Fruit fly (Drosophila melanogaster) whole organism, prepupa: ENCODE results near the gene CG1999.

Experiments used
- Blimp-1 ChIP-seq: fragments of 200-800 bp; sonication (Bioruptor generic); optimal IDR thresholded peaks from 3 replicates; lab custom pipeline; 2017; ENCODE audit warnings: missing biosample characterization, missing genetic modification characterization, mild to moderate bottlenecking, moderate library complexity, missing genetic modification reagents
- CG10669 ChIP-seq: fragments of 200-800 bp; sonication (Bioruptor generic); optimal IDR thresholded peaks from 3 replicates; lab custom pipeline; 2018; ENCODE audit warnings: missing biosample characterization, mild to moderate bottlenecking, missing genetic modification characterization, moderate library complexity
- CG11294 ChIP-seq: fragments of 200-800 bp; sonication (Bioruptor generic); IDR thresholded peaks from 2 replicates; pipeline ENCODE4 v1.3.6; 2022; ENCODE audit warnings: missing biosample characterization, missing genetic modification characterization
- CG11902 ChIP-seq: fragments of 200-800 bp; sonication (Bioruptor generic); optimal IDR thresholded peaks from 3 replicates; lab custom pipeline; 2016; ENCODE audit warnings: missing biosample characterization, missing genetic modification characterization
- CG1621 ChIP-seq: fragments of 200-800 bp; sonication (Bioruptor generic); optimal IDR thresholded peaks from 3 replicates; lab custom pipeline; 2018; ENCODE audit warnings: missing biosample characterization, mild to moderate bottlenecking, missing genetic modification characterization
- CG3032 ChIP-seq: fragments of 200-800 bp; optimal IDR thresholded peaks from 2 replicates; lab custom pipeline; 2019; ENCODE audit warnings: missing biosample characterization, mild to moderate bottlenecking, missing genetic modification characterization, moderate library complexity
- CG3919 ChIP-seq: fragments of 200-800 bp; sonication (Bioruptor generic); optimal IDR thresholded peaks from 3 replicates; lab custom pipeline; 2016; ENCODE audit warnings: missing biosample characterization, missing genetic modification characterization
- CG6163 ChIP-seq: fragments of 200-800 bp; sonication (Bioruptor generic); IDR thresholded peaks from 3 replicates; pipeline ENCODE4 v1.3.6; 2022; ENCODE audit warnings: missing biosample characterization, missing genetic modification characterization
- CG6276 ChIP-seq: fragments of 200-800 bp; sonication (Bioruptor generic); optimal IDR thresholded peaks from 2 replicates; lab custom pipeline; 2017; ENCODE audit warnings: missing biosample characterization, mild to moderate bottlenecking, missing genetic modification characterization
- CG6792 ChIP-seq: fragments of 200-800 bp; sonication (Bioruptor generic); optimal IDR thresholded peaks from 3 replicates; lab custom pipeline; 2016; ENCODE audit warnings: missing biosample characterization, missing genetic modification characterization
- CG6808 ChIP-seq: fragments of 200-800 bp; sonication (Bioruptor generic); optimal IDR thresholded peaks from 3 replicates; lab custom pipeline; 2017; ENCODE audit warnings: missing biosample characterization, missing genetic modification characterization, mild to moderate bottlenecking, moderate library complexity, missing genetic modification reagents
- CG7368 ChIP-seq: fragments of 200-800 bp; sonication (Bioruptor generic); optimal IDR thresholded peaks from 3 replicates; lab custom pipeline; 2016; ENCODE audit warnings: missing biosample characterization, missing genetic modification characterization
- Eip78C ChIP-seq: fragments of 200-800 bp; sonication (Bioruptor generic); peaks from one replicate; lab custom pipeline; 2016; ENCODE audit warnings: missing biosample characterization, missing genetic modification characterization
- Ets21C ChIP-seq: fragments of 200-800 bp; sonication (Bioruptor generic); optimal IDR thresholded peaks from 3 replicates; lab custom pipeline; 2016; ENCODE audit warnings: missing biosample characterization, missing genetic modification characterization
- Ets96B ChIP-seq: fragments of 200-800 bp; optimal IDR thresholded peaks from 2 replicates; lab custom pipeline; 2019; ENCODE audit warnings: missing biosample characterization, mild to moderate bottlenecking, missing genetic modification characterization, moderate library complexity
- Gug ChIP-seq: fragments of 200-800 bp; sonication (Bioruptor generic); IDR thresholded peaks from 2 replicates; pipeline ENCODE4 v1.3.6; 2022; ENCODE audit warnings: missing biosample characterization, missing genetic modification characterization
- Hr4 ChIP-seq: fragments of 200-800 bp; sonication (Bioruptor generic); optimal IDR thresholded peaks from 3 replicates; lab custom pipeline; 2016; ENCODE audit warnings: missing biosample characterization, missing genetic modification characterization
- Lpt ChIP-seq: fragments of 200-800 bp; sonication (Bioruptor generic); optimal IDR thresholded peaks from 3 replicates; lab custom pipeline; 2016; ENCODE audit warnings: missing biosample characterization, missing genetic modification characterization
- Smox ChIP-seq: fragments of 200-800 bp; sonication (Bioruptor generic); optimal IDR thresholded peaks from 3 replicates; lab custom pipeline; 2016; ENCODE audit warnings: missing biosample characterization, missing genetic modification characterization
- Sox14 ChIP-seq: fragments of 200-800 bp; sonication (Bioruptor generic); optimal IDR thresholded peaks from 3 replicates; lab custom pipeline; 2016; ENCODE audit warnings: missing biosample characterization, missing genetic modification characterization
- Sox15 ChIP-seq: fragments of 200-800 bp; sonication (Bioruptor generic); optimal IDR thresholded peaks from 3 replicates; lab custom pipeline; 2016; ENCODE audit warnings: missing biosample characterization, missing genetic modification characterization
- achi ChIP-seq: fragments of 200-800 bp; sonication (Bioruptor generic); optimal IDR thresholded peaks from 3 replicates; lab custom pipeline; 2016; ENCODE audit warnings: missing biosample characterization, missing genetic modification characterization
- acj6 ChIP-seq: fragments of 200-800 bp; sonication (Bioruptor generic); optimal IDR thresholded peaks from 3 replicates; lab custom pipeline; 2016; ENCODE audit warnings: missing biosample characterization, missing genetic modification characterization
- cyc ChIP-seq: fragments of 200-800 bp; sonication (Bioruptor generic); optimal IDR thresholded peaks from 3 replicates; lab custom pipeline; 2016; ENCODE audit warnings: missing biosample characterization, missing genetic modification characterization
- dac ChIP-seq: fragments of 200-800 bp; sonication (Bioruptor generic); optimal IDR thresholded peaks from 2 replicates; lab custom pipeline; 2017; ENCODE audit warnings: missing biosample characterization, mild to moderate bottlenecking, missing genetic modification characterization
- dsx ChIP-seq: fragments of 200-800 bp; optimal IDR thresholded peaks from 3 replicates; lab custom pipeline; 2019; ENCODE audit warnings: missing biosample characterization, mild to moderate bottlenecking, missing genetic modification characterization, moderate library complexity; ENCODE audit not compliant: poor library complexity, severe bottlenecking
- esn ChIP-seq: fragments of 200-800 bp; sonication (Bioruptor generic); optimal IDR thresholded peaks from 2 replicates; lab custom pipeline; 2016; ENCODE audit warnings: missing biosample characterization, mild to moderate bottlenecking, missing genetic modification characterization, moderate library complexity
- fd59A ChIP-seq: fragments of 200-800 bp; sonication (Bioruptor generic); optimal IDR thresholded peaks from 2 replicates; lab custom pipeline; 2017; ENCODE audit warnings: missing biosample characterization, mild to moderate bottlenecking, missing genetic modification characterization, missing genetic modification reagents
- fkh ChIP-seq: fragments of 200-800 bp; sonication (Bioruptor generic); optimal IDR thresholded peaks from 3 replicates; lab custom pipeline; 2017; ENCODE audit warnings: missing biosample characterization, mild to moderate bottlenecking, missing genetic modification characterization, moderate library complexity
- lz ChIP-seq: fragments of 200-800 bp; sonication (Bioruptor generic); optimal IDR thresholded peaks from 3 replicates; lab custom pipeline; 2016; ENCODE audit warnings: missing biosample characterization, missing genetic modification characterization
- net ChIP-seq: fragments of 200-800 bp; sonication (Bioruptor generic); optimal IDR thresholded peaks from 3 replicates; lab custom pipeline; 2016; ENCODE audit warnings: missing biosample characterization, missing genetic modification characterization
- salr ChIP-seq, 2 experiments: fragments of 200-800 bp; sonication (Bioruptor generic); optimal IDR thresholded peaks; 3 replicates each; lab custom pipeline; 2016 to 2018; ENCODE audit warnings: missing biosample characterization in 2 of 2, missing genetic modification characterization in 2 of 2, mild to moderate bottlenecking in 1 of 2
- spab ChIP-seq: fragments of 200-800 bp; sonication (Bioruptor generic); optimal IDR thresholded peaks from 2 replicates; lab custom pipeline; 2017; ENCODE audit warnings: missing biosample characterization, mild to moderate bottlenecking, missing genetic modification characterization, missing genetic modification reagents
- ss ChIP-seq, 2 experiments: fragments of 200-800 bp; sonication (Bioruptor generic); optimal IDR thresholded peaks; 2 replicates in 1 of 2; 3 replicates in 1 of 2; lab custom pipeline; 2017 to 2018; ENCODE audit warnings: mild to moderate bottlenecking in 2 of 2, missing biosample characterization in 2 of 2, missing genetic modification characterization in 2 of 2, moderate library complexity in 1 of 2
- vri ChIP-seq: fragments of 200-800 bp; sonication (Bioruptor generic); optimal IDR thresholded peaks from 3 replicates; lab custom pipeline; 2016; ENCODE audit warnings: missing biosample characterization, mild to moderate bottlenecking, missing genetic modification characterization

The CG1999 gene

dm6 chrX:7324816-7325246 lies 33.8 kb upstream of the CG1999 start (continued):
- TF ChIP-seq salr (GFP tag; optimal IDR thresholded peaks at IDR 0.05; lab: Kevin White, UChicago): peak; percentile 93 to 95
- TF ChIP-seq Eip78C (GFP tag; lab: Kevin White, UChicago): peak; percentile 99
- peak; percentile 86 for TF ChIP-seq dac (GFP tag; lab: Kevin White, UChicago)
- TF ChIP-seq ss (GFP tag; optimal IDR thresholded peaks at IDR 0.05; lab: Kevin White, UChicago): peak; percentile 98 to 99
- TF ChIP-seq vri (GFP tag; lab: Kevin White, UChicago): peak; percentile 94
- TF ChIP-seq Hr4 (GFP tag; lab: Kevin White, UChicago): peak; percentile 96
- TF ChIP-seq CG6163 (GFP tag; lab: Robert Waterston, UW): peak; percentile 98
- peak; percentile 78 for TF ChIP-seq fkh (GFP tag; lab: Kevin White, UChicago)
- peak; percentile 97 for TF ChIP-seq Gug (GFP tag; lab: Robert Waterston, UW)
- peak; percentile 98 for TF ChIP-seq net (GFP tag; lab: Kevin White, UChicago)
- TF ChIP-seq lz (GFP tag; lab: Kevin White, UChicago): peak; percentile 96
- peak; percentile 97 for TF ChIP-seq acj6 (GFP tag; lab: Kevin White, UChicago)
- TF ChIP-seq fd59A (GFP tag; lab: Kevin White, UChicago): peak; percentile 96
- TF ChIP-seq CG6808 (GFP tag; lab: Kevin White, UChicago): peak; percentile 98
- peak; percentile 93 for TF ChIP-seq Sox15 (GFP tag; lab: Kevin White, UChicago)
- TF ChIP-seq CG11902 (GFP tag; lab: Kevin White, UChicago): peak; percentile 88
- peak; percentile 95 for TF ChIP-seq Sox14 (GFP tag; lab: Kevin White, UChicago)
- peak; percentile 97 for TF ChIP-seq spab (GFP tag; lab: Kevin White, UChicago)
- TF ChIP-seq Lpt (GFP tag; lab: Kevin White, UChicago): peak; percentile 98
- TF ChIP-seq CG10669 (GFP tag; lab: Kevin White, UChicago): peak; percentile 97
- peak; percentile 91 for TF ChIP-seq Blimp-1 (GFP tag; lab: Kevin White, UChicago)
- TF ChIP-seq Ets21C (GFP tag; lab: Kevin White, UChicago): peak; percentile 88
- peak; percentile 97 for TF ChIP-seq Smox (GFP tag; lab: Kevin White, UChicago)
- peak; percentile 94 for TF ChIP-seq cyc (GFP tag; lab: Kevin White, UChicago)
- peak; percentile 98 for TF ChIP-seq Ets96B (tag; lab: Kevin White, UChicago)
- peak; percentile 98 for TF ChIP-seq CG6276 (GFP tag; lab: Kevin White, UChicago)

- TF ChIP-seq dac (GFP tag; lab: Kevin White, UChicago) (no peak), CG1621 (tag; lab: Kevin White, UChicago) (no peak), CG3032 (tag; lab: Kevin White, UChicago) (no peak), CG11294 (GFP tag; lab: Robert Waterston, UW) (no peak), CG6792 (GFP tag; lab: Kevin White, UChicago) (no peak), CG7368 (GFP tag; lab: Kevin White, UChicago) (no peak), CG11902 (GFP tag; lab: Kevin White, UChicago) (no peak), achi (GFP tag; lab: Kevin White, UChicago) (no peak), esn (no peak), dsx (GFP tag; lab: Kevin White, UChicago) (no peak), cyc (GFP tag; lab: Kevin White, UChicago) (no peak), fd59A (GFP tag; lab: Kevin White, UChicago) (no peak)
Observed at dm6 chrX:7328746-7329145, 29.9 kb upstream of the CG1999 start, which contains the start of gene Acsf3. Acsf3 (plus strand) TSS chrX:7329046.

- TF ChIP-seq Eip78C (GFP tag; lab: Kevin White, UChicago) (peak; percentile 13), CG3919 (GFP tag; lab: Kevin White, UChicago) (no peak), fkh (GFP tag; lab: Kevin White, UChicago) (peak; percentile 48)
Observed at dm6 chrX:7332091-7332490, 26.5 kb upstream of the CG1999 start, which contains the start of gene CG42780. CG42780 (minus strand) TSS chrX:7332191.
